Fruit fly (Drosophila melanogaster) whole organism, embryonic: ENCODE measurements around the gene Sox100B.

Experiments
- Awh ChIP-seq: fragments of 200-800 bp; sonication (Bioruptor generic); IDR thresholded peaks from 2 replicates; pipeline ENCODE4, ENCODE4 v1.3.6; 2022; ENCODE audit warnings: missing biosample characterization, missing genetic modification characterization
- B-H2 ChIP-seq: fragments of 200-800 bp; sonication (Bioruptor generic); optimal IDR thresholded peaks from 2 replicates; lab custom pipeline; 2018; ENCODE audit warnings: missing biosample characterization, mild to moderate bottlenecking, missing genetic modification characterization
- CG10147 ChIP-seq: fragments of 200-800 bp; sonication (Bioruptor generic); optimal IDR thresholded peaks from 2 replicates; lab custom pipeline; 2019; ENCODE audit warnings: missing biosample characterization, mild to moderate bottlenecking, missing genetic modification characterization, moderate library complexity
- CG13287 ChIP-seq: fragments of 200-800 bp; sonication (Bioruptor generic); IDR thresholded peaks from 2 replicates; pipeline ENCODE4 v1.3.6; 2022; ENCODE audit warnings: missing biosample characterization, missing genetic modification characterization; ENCODE audit not compliant: partially characterized antibody
- CG14667 ChIP-seq: fragments of 200-800 bp; sonication (Bioruptor generic); IDR thresholded peaks from 2 replicates; pipeline ENCODE4 v1.3.6; 2022; ENCODE audit warnings: missing biosample characterization, missing genetic modification characterization
- CG14965 ChIP-seq: fragments of 200-800 bp; sonication (Bioruptor generic); optimal IDR thresholded peaks from 2 replicates; lab custom pipeline; 2016; ENCODE audit warnings: missing biosample characterization, missing genetic modification characterization, borderline replicate concordance
- CG15011 ChIP-seq: fragments of 200-800 bp; sonication (Bioruptor generic); optimal IDR thresholded peaks from 3 replicates; lab custom pipeline; 2018; ENCODE audit warnings: missing biosample characterization, mild to moderate bottlenecking, missing genetic modification characterization
- CG1529 ChIP-seq: fragments of 200-800 bp; sonication (Bioruptor generic); optimal IDR thresholded peaks from 3 replicates; lab custom pipeline; 2018; ENCODE audit warnings: missing biosample characterization, missing genetic modification characterization
- CG1603 ChIP-seq: fragments of 200-800 bp; sonication (Bioruptor generic); optimal IDR thresholded peaks from 2 replicates; lab custom pipeline; 2019; ENCODE audit warnings: missing biosample characterization, mild to moderate bottlenecking, missing genetic modification characterization, moderate library complexity
- CG2678 ChIP-seq: fragments of 200-800 bp; sonication (Bioruptor generic); optimal IDR thresholded peaks from 3 replicates; lab custom pipeline; 2019; ENCODE audit warnings: missing biosample characterization, mild to moderate bottlenecking, missing genetic modification characterization, moderate library complexity
- CG7271 ChIP-seq: fragments of 200-800 bp; sonication (Bioruptor generic); optimal IDR thresholded peaks from 2 replicates; lab custom pipeline; 2018; ENCODE audit warnings: missing biosample characterization, mild to moderate bottlenecking, missing genetic modification characterization, moderate library complexity
- CTCF ChIP-seq: fragments of 200-800 bp; sonication (Bioruptor generic); optimal IDR thresholded peaks from 2 replicates; lab custom pipeline; 2017; ENCODE audit warnings: missing biosample characterization, mild to moderate bottlenecking, missing genetic modification characterization, moderate library complexity
- E2f2 ChIP-seq: fragments of 200-800 bp; sonication (Bioruptor generic); IDR thresholded peaks from 2 replicates; pipeline ENCODE4 v1.3.6; 2022; ENCODE audit warnings: missing biosample characterization, missing genetic modification characterization
- Fer1 ChIP-seq: fragments of 200-800 bp; sonication (Bioruptor generic); optimal IDR thresholded peaks from 2 replicates; lab custom pipeline; 2017; ENCODE audit warnings: missing biosample characterization, mild to moderate bottlenecking, missing genetic modification characterization
- NC2α ChIP-seq: fragments of 200-800 bp; sonication (Bioruptor generic); optimal IDR thresholded peaks from 2 replicates; lab custom pipeline; 2016; ENCODE audit warnings: missing biosample characterization, missing genetic modification characterization
- Nf-YC ChIP-seq: fragments of 200-800 bp; optimal IDR thresholded peaks from 3 replicates; lab custom pipeline; 2019; ENCODE audit warnings: missing biosample characterization, mild to moderate bottlenecking, missing genetic modification characterization, moderate library complexity
- crc ChIP-seq: fragments of 200-800 bp; sonication (Bioruptor generic); optimal IDR thresholded peaks from 2 replicates; lab custom pipeline; 2016; ENCODE audit warnings: missing biosample characterization, missing genetic modification characterization
- crp ChIP-seq, 2 experiments: fragments of 200-800 bp; sonication (Bioruptor generic); optimal IDR thresholded peaks; 2 replicates in 1 of 2; 3 replicates in 1 of 2; lab custom pipeline; 2017; ENCODE audit warnings: missing biosample characterization in 2 of 2, missing genetic modification characterization in 2 of 2, mild to moderate bottlenecking in 1 of 2, moderate library complexity in 1 of 2
- dan ChIP-seq: fragments of 200-800 bp; sonication (Bioruptor generic); IDR thresholded peaks from 2 replicates; pipeline ENCODE4 v1.3.6; 2022; ENCODE audit warnings: missing biosample characterization, missing genetic modification characterization
- dimm ChIP-seq: fragments of 200-800 bp; sonication (Bioruptor generic); IDR thresholded peaks from 2 replicates; pipeline ENCODE4 v1.3.6; 2022; ENCODE audit warnings: missing biosample characterization, missing genetic modification characterization
- ewg ChIP-seq: fragments of 200-800 bp; sonication (Bioruptor generic); optimal IDR thresholded peaks from 3 replicates; lab custom pipeline; 2017; ENCODE audit warnings: mild to moderate bottlenecking, missing biosample characterization, missing genetic modification reagents, missing genetic modification characterization
- fru ChIP-seq: fragments of >200 bp; optimal IDR thresholded peaks from 2 replicates; lab custom pipeline; 2017
- gem ChIP-seq: fragments of 200-800 bp; sonication (Bioruptor generic); optimal IDR thresholded peaks from 2 replicates; lab custom pipeline; 2019; ENCODE audit warnings: missing biosample characterization, mild to moderate bottlenecking, missing genetic modification characterization, moderate library complexity
- gfzf ChIP-seq: fragments of 200-800 bp; sonication (Bioruptor generic); optimal IDR thresholded peaks from 2 replicates; lab custom pipeline; 2016; ENCODE audit warnings: missing biosample characterization, mild to moderate bottlenecking, missing genetic modification characterization, moderate library complexity
- lab ChIP-seq: fragments of 200-800 bp; sonication (Bioruptor generic); optimal IDR thresholded peaks from 3 replicates; lab custom pipeline; 2017; ENCODE audit warnings: missing biosample characterization, missing genetic modification characterization, mild to moderate bottlenecking, moderate library complexity, missing genetic modification reagents
- mirr ChIP-seq: fragments of 200-800 bp; sonication (Bioruptor generic); optimal IDR thresholded peaks from 3 replicates; lab custom pipeline; 2018; ENCODE audit warnings: missing biosample characterization, mild to moderate bottlenecking, missing genetic modification characterization
- sd ChIP-seq: fragments of 200-800 bp; sonication (Bioruptor generic); optimal IDR thresholded peaks from 3 replicates; lab custom pipeline; 2018; ENCODE audit warnings: missing biosample characterization, mild to moderate bottlenecking, missing genetic modification characterization, moderate library complexity
- sug ChIP-seq: fragments of 200-800 bp; optimal IDR thresholded peaks from 2 replicates; lab custom pipeline; 2019; ENCODE audit warnings: missing biosample characterization, mild to moderate bottlenecking, missing genetic modification characterization, moderate library complexity
- unpg ChIP-seq: fragments of 200-800 bp; sonication (Bioruptor generic); optimal IDR thresholded peaks from 3 replicates; lab custom pipeline; 2018; ENCODE audit warnings: missing biosample characterization, mild to moderate bottlenecking, missing genetic modification characterization, moderate library complexity
- zen ChIP-seq: fragments of 200-800 bp; sonication (Bioruptor generic); optimal IDR thresholded peaks from 3 replicates; lab custom pipeline; 2018; ENCODE audit warnings: missing biosample characterization, mild to moderate bottlenecking, missing genetic modification characterization, moderate library complexity
- zen2 ChIP-seq: fragments of 200-800 bp; sonication (Bioruptor generic); IDR thresholded peaks from 3 replicates; pipeline ENCODE4 v1.3.6; 2022; ENCODE audit warnings: missing biosample characterization, missing genetic modification characterization; ENCODE audit not compliant: partially characterized antibody

Sox100B gene

DNA sequence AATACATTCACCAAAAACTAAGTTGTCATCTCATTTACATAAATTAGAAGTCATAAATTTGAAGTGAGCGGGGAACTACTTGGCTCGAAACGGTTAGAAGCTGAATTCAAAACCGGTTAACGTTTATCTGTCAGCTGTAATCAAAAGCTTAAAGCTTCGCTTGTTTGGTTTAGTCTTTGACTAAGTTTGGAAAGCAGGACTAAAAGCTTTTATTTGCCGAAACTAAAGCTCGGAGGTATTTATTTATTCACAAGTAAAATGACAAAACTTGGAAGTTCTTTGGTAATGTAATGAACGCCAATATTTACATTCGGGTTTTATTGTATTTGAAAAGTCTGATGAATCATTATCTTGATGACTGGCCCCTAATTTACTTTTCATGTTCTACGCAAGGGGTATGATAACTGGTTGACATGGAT is 62.3 kb downstream of the Sox100B start (continued):
- no peak for TF ChIP-seq CG15011 (GFP tag; lab: Kevin White, UChicago)
- TF ChIP-seq E2f2 = peak; percentile 72
- TF ChIP-seq mirr (GFP tag; lab: Kevin White, UChicago) = peak; percentile 25
- TF ChIP-seq Fer1 (GFP tag; lab: Kevin White, UChicago) = peak; percentile 29
- peak; percentile 18 for TF ChIP-seq B-H2 (GFP tag; lab: Kevin White, UChicago)
- peak; percentile 38 for TF ChIP-seq gfzf (GFP tag; lab: Kevin White, UChicago)
- TF ChIP-seq dimm (GFP tag; lab: Robert Waterston, UW) = no peak
- no peak for TF ChIP-seq crc (GFP tag; lab: Kevin White, UChicago)
- TF ChIP-seq CG2678 = peak; percentile 17
- TF ChIP-seq zen2 (GFP tag; lab: Robert Waterston, UW) = no peak
- TF ChIP-seq lab (GFP tag; lab: Kevin White, UChicago) = peak; percentile 1
- peak; percentile 1 for TF ChIP-seq Nf-YC (tag; lab: Kevin White, UChicago)
- peak; percentile 32 for TF ChIP-seq unpg
- TF ChIP-seq fru = no peak
- TF ChIP-seq ewg (GFP tag; lab: Kevin White, UChicago) = no peak
- no peak for TF ChIP-seq CG1529 (GFP tag; lab: Kevin White, UChicago)
- TF ChIP-seq CTCF (GFP tag; lab: Kevin White, UChicago) = peak; percentile 62
- TF ChIP-seq CG1603 (tag; lab: Kevin White, UChicago) = peak; percentile 24
- TF ChIP-seq sd (tag; lab: Kevin White, UChicago) = peak; percentile 30
- peak; percentile 7; the same call in 1 of the 2 replicates for TF ChIP-seq CG13287 (GFP tag; lab: Robert Waterston, UW)
- no peak for TF ChIP-seq CG7271 (tag; lab: Kevin White, UChicago)
- no peak for TF ChIP-seq Awh (GFP tag; lab: Robert Waterston, UW)
- peak; percentile 20 for TF ChIP-seq gem (tag; lab: Kevin White, UChicago)
- TF ChIP-seq crp (GFP tag; optimal IDR thresholded peaks at IDR 0.05; lab: Kevin White, UChicago) = peak in 1 of 2 experiments; percentile 67
- no peak for TF ChIP-seq CG14667 (GFP tag; lab: Robert Waterston, UW)
- TF ChIP-seq sug (tag; lab: Kevin White, UChicago) = peak; percentile 55

dm6 chr3R:31130566-31130965 is 65.5 kb downstream of the Sox100B start, which contains the start of gene Ktch:
Gene Ktch, minus strand, starts transcription at chr3R:31130666.
- no peak for TF ChIP-seq dan (GFP tag; lab: Robert Waterston, UW)
- TF ChIP-seq zen (tag; lab: Kevin White, UChicago) = no peak
- no peak for TF ChIP-seq CG14965 (GFP tag; lab: Kevin White, UChicago)
- TF ChIP-seq CG10147 (GFP tag; lab: Kevin White, UChicago) = no peak
- TF ChIP-seq NC2α (GFP tag; lab: Kevin White, UChicago) = no peak
- TF ChIP-seq, all 482 proteins: peak for 0
